Worm (Caenorhabditis elegans): ENCODE results near the gene plk-1.

plk-1 gene

ce11 chrIII:8077180-8077579, 24.0 kb upstream of the plk-1 start:
- no peak for TF ChIP-seq hnd-1 (tag; optimal IDR thresholded peaks at IDR 0.05)
- no peak for TF ChIP-seq hmbx-1 (tag; optimal IDR thresholded peaks at IDR 0.05)
- no peak for TF ChIP-seq F13C5.2 (tag; optimal IDR thresholded peaks at IDR 0.05)
- no peak for TF ChIP-seq B0310.2 (tag; optimal IDR thresholded peaks at IDR 0.05)
- TF ChIP-seq tbx-11 (GFP tag; IDR thresholded peaks at IDR 0.05) = no peak
- no peak for TF ChIP-seq pes-1 (GFP tag; IDR thresholded peaks at IDR 0.05)
- TF ChIP-seq aly-1 (tag; optimal IDR thresholded peaks at IDR 0.05) = no peak
- TF ChIP-seq ets-7 (tag; optimal IDR thresholded peaks at IDR 0.05) = no peak

- TF ChIP-seq tra-4 (tag; optimal IDR thresholded peaks at IDR 0.05) (no peak), ets-7 (tag; optimal IDR thresholded peaks at IDR 0.05) (no peak), scrt-1 (GFP tag; IDR thresholded peaks at IDR 0.05) (no peak), aly-1 (tag; optimal IDR thresholded peaks at IDR 0.05) (no peak), ama-1 (optimal IDR thresholded peaks at IDR 0.05) (no peak), sea-1 (GFP tag; conservative IDR thresholded peaks at IDR 0.05) (no peak), flt-1 (GFP tag; IDR thresholded peaks at IDR 0.05) (no peak), hmbx-1 (tag; optimal IDR thresholded peaks at IDR 0.05) (no peak), tbx-11 (GFP tag; IDR thresholded peaks at IDR 0.05) (no peak), tbx-37 (GFP tag; conservative IDR thresholded peaks at IDR 0.05) (no peak), hmg-4 (GFP tag; optimal IDR thresholded peaks at IDR 0.05) (no peak), ceh-13 (GFP tag; optimal IDR thresholded peaks at IDR 0.05) (no peak), F13C5.2 (tag; optimal IDR thresholded peaks at IDR 0.05) (no peak), ceh-36 (tag; optimal IDR thresholded peaks at IDR 0.05) (no peak), hnd-1 (tag; optimal IDR thresholded peaks at IDR 0.05) (no peak), pes-1 (GFP tag; IDR thresholded peaks at IDR 0.05) (no peak), B0310.2 (tag; optimal IDR thresholded peaks at IDR 0.05) (no peak)
These were observed 20.9 kb upstream of the plk-1 start, which contains the start of the genes dcr-1 and apc-2 for ce11 chrIII:8080165-8080738. Gene dcr-1, minus strand, starts transcription at chrIII:8080281. Gene apc-2, plus strand, starts transcription at chrIII:8080629.

DNA sequence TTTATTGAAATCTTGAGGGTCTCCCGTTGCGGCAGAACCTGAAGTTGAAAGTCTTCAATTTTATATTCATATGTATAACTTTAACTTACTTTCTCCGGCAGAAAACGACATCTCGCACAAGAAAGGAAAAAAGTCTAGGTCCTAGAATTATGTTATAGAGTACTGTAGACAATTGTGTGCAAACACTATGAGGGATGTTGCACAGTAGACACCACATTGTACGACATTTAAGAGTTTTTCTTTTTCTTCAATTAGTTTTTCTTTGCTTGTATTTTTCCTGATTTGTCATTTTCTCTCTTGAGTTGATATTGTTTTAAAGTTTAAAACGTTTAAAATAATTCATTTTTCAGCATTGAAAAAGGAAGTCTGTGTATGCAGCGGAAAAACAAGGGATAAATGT, 15.8 kb upstream of the plk-1 start, which contains the start of the genes K06H7.7 and grp-1:
TSS of gene K06H7.7 (minus strand) at position 121 of the 400 bp plus-strand sequence.
TSS of gene grp-1 (plus strand) at position 351 of the 400 bp plus-strand sequence.
- TF ChIP-seq ceh-13 (GFP tag; optimal IDR thresholded peaks at IDR 0.05) = no peak
- TF ChIP-seq hmbx-1 (tag; optimal IDR thresholded peaks at IDR 0.05) = no peak
- no peak for TF ChIP-seq F13C5.2 (tag; optimal IDR thresholded peaks at IDR 0.05)
- no peak for TF ChIP-seq aly-1 (tag; optimal IDR thresholded peaks at IDR 0.05)
- no peak for TF ChIP-seq sea-1 (GFP tag; conservative IDR thresholded peaks at IDR 0.05)
- no peak for TF ChIP-seq flt-1 (GFP tag; IDR thresholded peaks at IDR 0.05)
- TF ChIP-seq ama-1 (optimal IDR thresholded peaks at IDR 0.05) = no peak
- no peak for TF ChIP-seq hnd-1 (tag; optimal IDR thresholded peaks at IDR 0.05)
- TF ChIP-seq scrt-1 (GFP tag; IDR thresholded peaks at IDR 0.05) = no peak
- no peak for TF ChIP-seq tbx-11 (GFP tag; IDR thresholded peaks at IDR 0.05)
- no peak for TF ChIP-seq ceh-36 (tag; optimal IDR thresholded peaks at IDR 0.05)
- no peak for TF ChIP-seq tra-4 (tag; optimal IDR thresholded peaks at IDR 0.05)
- no peak for TF ChIP-seq hmg-4 (GFP tag; optimal IDR thresholded peaks at IDR 0.05)
- no peak for TF ChIP-seq B0310.2 (tag; optimal IDR thresholded peaks at IDR 0.05)
- TF ChIP-seq tbx-37 (GFP tag; conservative IDR thresholded peaks at IDR 0.05) = no peak
- TF ChIP-seq ets-7 (tag; optimal IDR thresholded peaks at IDR 0.05) = no peak
- TF ChIP-seq pes-1 (GFP tag; IDR thresholded peaks at IDR 0.05) = no peak

ce11 chrIII:8088235-8088634, 12.9 kb upstream of the plk-1 start, which contains the start of gene vms-1:
Gene vms-1, plus strand, starts transcription at chrIII:8088535.
- no peak for TF ChIP-seq hnd-1 (tag; optimal IDR thresholded peaks at IDR 0.05)
- TF ChIP-seq ceh-13 (GFP tag; optimal IDR thresholded peaks at IDR 0.05) = no peak
- no peak for TF ChIP-seq tbx-11 (GFP tag; IDR thresholded peaks at IDR 0.05)
- TF ChIP-seq F13C5.2 (tag; optimal IDR thresholded peaks at IDR 0.05) = no peak
- TF ChIP-seq scrt-1 (GFP tag; IDR thresholded peaks at IDR 0.05) = no peak
- no peak for TF ChIP-seq sea-1 (GFP tag; conservative IDR thresholded peaks at IDR 0.05)
- no peak for TF ChIP-seq pes-1 (GFP tag; IDR thresholded peaks at IDR 0.05)
- no peak for TF ChIP-seq hmg-4 (GFP tag; optimal IDR thresholded peaks at IDR 0.05)
- TF ChIP-seq flt-1 (GFP tag; IDR thresholded peaks at IDR 0.05) = no peak
- TF ChIP-seq ama-1 (optimal IDR thresholded peaks at IDR 0.05) = no peak
- TF ChIP-seq ceh-36 (tag; optimal IDR thresholded peaks at IDR 0.05) = no peak
- no peak for TF ChIP-seq ets-7 (tag; optimal IDR thresholded peaks at IDR 0.05)
- TF ChIP-seq hmbx-1 (tag; optimal IDR thresholded peaks at IDR 0.05) = no peak
- TF ChIP-seq tra-4 (tag; optimal IDR thresholded peaks at IDR 0.05) = no peak
- no peak for TF ChIP-seq tbx-37 (GFP tag; conservative IDR thresholded peaks at IDR 0.05)
- TF ChIP-seq B0310.2 (tag; optimal IDR thresholded peaks at IDR 0.05) = no peak
- TF ChIP-seq aly-1 (tag; optimal IDR thresholded peaks at IDR 0.05) = no peak

DNA sequence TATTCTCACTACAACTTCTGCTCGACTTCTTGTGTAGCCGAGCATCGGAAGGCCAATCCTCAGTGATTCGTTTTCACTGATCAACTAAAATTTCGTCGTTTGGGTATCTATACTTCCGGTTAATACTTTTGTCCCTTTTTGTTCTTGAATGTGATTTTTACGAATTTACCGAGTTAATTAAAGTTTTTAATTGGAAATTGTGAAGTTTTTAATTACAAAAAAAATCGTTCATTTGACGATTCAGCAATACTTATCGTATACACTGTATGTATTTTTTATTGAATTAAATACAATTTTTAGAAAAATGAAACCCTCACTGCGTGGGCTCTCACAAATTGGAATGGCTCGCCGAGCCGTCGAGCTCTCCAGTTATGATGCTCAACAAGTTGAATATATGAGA, 9.7 kb upstream of the plk-1 start, which contains the start of gene idi-1:
TSS of gene idi-1 (plus strand) at position 301 of the 400 bp plus-strand sequence.
- no peak for TF ChIP-seq ceh-36 (tag; optimal IDR thresholded peaks at IDR 0.05)
- no peak for TF ChIP-seq aly-1 (tag; optimal IDR thresholded peaks at IDR 0.05)
- no peak for TF ChIP-seq ets-7 (tag; optimal IDR thresholded peaks at IDR 0.05)
- no peak for TF ChIP-seq ceh-13 (GFP tag; optimal IDR thresholded peaks at IDR 0.05)
- TF ChIP-seq B0310.2 (tag; optimal IDR thresholded peaks at IDR 0.05) = no peak
- no peak for TF ChIP-seq hmbx-1 (tag; optimal IDR thresholded peaks at IDR 0.05)
- TF ChIP-seq sea-1 (GFP tag; conservative IDR thresholded peaks at IDR 0.05) = no peak
- TF ChIP-seq ama-1 (optimal IDR thresholded peaks at IDR 0.05) = no peak

ce11 chrIII:8093079-8093623, 8.0 kb upstream of the plk-1 start, which contains the start of gene K06H7.2:
Gene K06H7.2, plus strand, starts transcription at chrIII:8093573.
- TF ChIP-seq scrt-1 (GFP tag; IDR thresholded peaks at IDR 0.05) (no peak), ceh-13 (GFP tag; optimal IDR thresholded peaks at IDR 0.05) (no peak), F13C5.2 (tag; optimal IDR thresholded peaks at IDR 0.05) (no peak), pes-1 (GFP tag; IDR thresholded peaks at IDR 0.05) (no peak), aly-1 (tag; optimal IDR thresholded peaks at IDR 0.05) (no peak), tbx-37 (GFP tag; conservative IDR thresholded peaks at IDR 0.05) (no peak), flt-1 (GFP tag; IDR thresholded peaks at IDR 0.05) (no peak), hnd-1 (tag; optimal IDR thresholded peaks at IDR 0.05) (no peak), sea-1 (GFP tag; conservative IDR thresholded peaks at IDR 0.05) (no peak), tra-4 (tag; optimal IDR thresholded peaks at IDR 0.05) (no peak), hmg-4 (GFP tag; optimal IDR thresholded peaks at IDR 0.05) (no peak), tbx-11 (GFP tag; IDR thresholded peaks at IDR 0.05) (no peak), ets-7 (tag; optimal IDR thresholded peaks at IDR 0.05) (no peak), ama-1 (optimal IDR thresholded peaks at IDR 0.05) (no peak), hmbx-1 (tag; optimal IDR thresholded peaks at IDR 0.05) (no peak), ceh-36 (tag; optimal IDR thresholded peaks at IDR 0.05) (no peak)
